Worm (Caenorhabditis elegans) whole organism, L4 larva: ENCODE results near the gene npr-40.

ENCODE experiments used
- F10B5.3 ChIP-seq: sonication (generic microtip); optimal IDR thresholded peaks from 2 replicates; lab custom pipeline; 2016; ENCODE audit warnings: mild to moderate bottlenecking, missing genetic modification characterization, missing compliant biosample characterization
- F26F4.8 ChIP-seq: fragments of 200-800 bp; sonication (Bioruptor generic); conservative IDR thresholded peaks from 2 replicates; pipeline ENCODE4 v1.3.6; 2022; ENCODE audit warnings: missing genetic modification characterization, missing compliant biosample characterization
- F49E8.2 ChIP-seq: sonication (generic microtip); optimal IDR thresholded peaks from 2 replicates; lab custom pipeline; 2016; ENCODE audit warnings: missing compliant biosample characterization, mild to moderate bottlenecking, missing genetic modification characterization, borderline replicate concordance
- R02D3.7 ChIP-seq: fragments of 150-350 bp; sonication (generic microtip); optimal IDR thresholded peaks from 3 replicates; lab custom pipeline; 2014; ENCODE audit warnings: missing biosample characterization, missing genetic modification characterization
- T26A8.4 ChIP-seq: fragments of 200-800 bp; sonication (Bioruptor generic); IDR thresholded peaks from 2 replicates; pipeline ENCODE4 v1.3.6; 2022; ENCODE audit warnings: missing genetic modification characterization, missing compliant biosample characterization
- aly-2 ChIP-seq: sonication (generic microtip); optimal IDR thresholded peaks from 2 replicates; lab custom pipeline; 2018; ENCODE audit warnings: missing biosample characterization, missing genetic modification characterization
- arid-1 ChIP-seq: fragments of 200-800 bp; sonication (Bioruptor generic); conservative IDR thresholded peaks from 2 replicates; pipeline ENCODE4 v1.3.6; 2022; ENCODE audit warnings: missing genetic modification reagents, missing genetic modification characterization, missing compliant biosample characterization
- attf-4 ChIP-seq: sonication (generic microtip); optimal IDR thresholded peaks from 3 replicates; lab custom pipeline; 2017; ENCODE audit warnings: missing biosample characterization, missing genetic modification characterization
- ceh-20 ChIP-seq: fragments of 200-800 bp; sonication (Bioruptor generic); IDR thresholded peaks from 2 replicates; pipeline ENCODE4 v1.3.6; 2022; ENCODE audit warnings: missing genetic modification reagents, missing genetic modification characterization, missing compliant biosample characterization
- ceh-28 ChIP-seq: fragments of 150-350 bp; optimal IDR thresholded peaks from 2 replicates; lab custom pipeline; 2014; ENCODE audit warnings: missing biosample characterization, missing genetic modification reagents, missing genetic modification characterization
- daf-19 ChIP-seq: fragments of 200-800 bp; sonication (Bioruptor generic); conservative IDR thresholded peaks from 2 replicates; pipeline ENCODE4 v1.3.6; 2022; ENCODE audit warnings: missing genetic modification characterization, missing compliant biosample characterization
- dpl-1 ChIP-seq: fragments of 150-350 bp; optimal IDR thresholded peaks from 2 replicates; lab custom pipeline; 2014; ENCODE audit warnings: missing biosample characterization, missing genetic modification reagents, missing genetic modification characterization
- gei-8 ChIP-seq: fragments of 200-800 bp; sonication (Bioruptor generic); optimal IDR thresholded peaks from 2 replicates; lab custom pipeline; 2018; ENCODE audit warnings: mild to moderate bottlenecking, missing genetic modification characterization, missing compliant biosample characterization
- hmg-1.1 ChIP-seq: fragments of 200-800 bp; sonication (Bioruptor generic); IDR thresholded peaks from 2 replicates; pipeline ENCODE4 v1.3.6; 2022; ENCODE audit warnings: missing genetic modification reagents, missing genetic modification characterization, missing compliant biosample characterization
- lin-1 ChIP-seq: fragments of 200-800 bp; sonication (Bioruptor generic); IDR thresholded peaks from 2 replicates; pipeline ENCODE4 v1.3.6; 2022; ENCODE audit warnings: missing genetic modification reagents, missing genetic modification characterization, missing compliant biosample characterization
- lir-3 ChIP-seq: sonication (generic microtip); optimal IDR thresholded peaks from 2 replicates; lab custom pipeline; 2016; ENCODE audit warnings: mild to moderate bottlenecking, missing genetic modification characterization, missing compliant biosample characterization
- madf-9 ChIP-seq: fragments of 200-800 bp; sonication (Bioruptor generic); conservative IDR thresholded peaks from 2 replicates; pipeline ENCODE4 v1.3.6; 2022; ENCODE audit warnings: missing genetic modification reagents, missing genetic modification characterization, missing compliant biosample characterization
- mdt-29 ChIP-seq: fragments of 200-800 bp; sonication (Bioruptor generic); IDR thresholded peaks from 2 replicates; pipeline ENCODE4 v1.3.6; 2022; ENCODE audit warnings: missing genetic modification reagents, missing genetic modification characterization, missing compliant biosample characterization
- mep-1 ChIP-seq: fragments of 150-350 bp; sonication (generic microtip); optimal IDR thresholded peaks from 3 replicates; lab custom pipeline; 2014; ENCODE audit warnings: missing biosample characterization, missing genetic modification characterization
- mes-2 ChIP-seq: sonication (generic microtip); optimal IDR thresholded peaks from 2 replicates; lab custom pipeline; 2016; ENCODE audit warnings: missing genotype, mild to moderate bottlenecking, missing genetic modification characterization, missing compliant biosample characterization; ENCODE audit not compliant: poor library complexity, severe bottlenecking
- nhr-41 ChIP-seq: fragments of 200-800 bp; sonication (Bioruptor generic); IDR thresholded peaks from 2 replicates; pipeline ENCODE4 v1.3.6; 2022; ENCODE audit warnings: missing genetic modification reagents, missing genetic modification characterization, missing compliant biosample characterization
- nhr-42 ChIP-seq: fragments of 200-800 bp; sonication (Bioruptor generic); IDR thresholded peaks from 2 replicates; pipeline ENCODE4 v1.3.6; 2022; ENCODE audit warnings: missing genetic modification characterization, missing compliant biosample characterization
- zag-1 ChIP-seq: fragments of 150-350 bp; optimal IDR thresholded peaks from 2 replicates; lab custom pipeline; 2014; ENCODE audit warnings: missing biosample characterization, missing genetic modification characterization

The npr-40 gene

ce11 chrX:14970221-14970801, 51.7 kb downstream of the npr-40 start, which contains the start of the genes flwr-1 and tbc-1 (continued):
- no peak for TF ChIP-seq arid-1 (GFP tag; lab: Robert Waterston, UW)
- no peak for TF ChIP-seq nhr-41 (GFP tag; lab: Robert Waterston, UW)
- TF ChIP-seq T26A8.4 (GFP tag; lab: Robert Waterston, UW), result no peak
- no peak for TF ChIP-seq R02D3.7 (tag; lab: Kevin White, UChicago)
- TF ChIP-seq hmg-1.1 (GFP tag; lab: Robert Waterston, UW), result peak; percentile 60; the same call in 1 of the 2 replicates
- peak; percentile 35 for TF ChIP-seq ceh-28 (tag; lab: Kevin White, UChicago)

- TF ChIP-seq mes-2 (tag; lab: Kevin White, UChicago), result no peak
- TF ChIP-seq daf-19 (GFP tag; lab: Robert Waterston, UW), result no peak
- TF ChIP-seq F49E8.2 (tag; lab: Kevin White, UChicago), result no peak
- no peak for TF ChIP-seq attf-4
- TF ChIP-seq ceh-28 (tag; lab: Kevin White, UChicago), result no peak
- TF ChIP-seq zag-1, result no peak
- TF ChIP-seq mdt-29 (GFP tag; lab: Robert Waterston, UW), result no peak
- no peak for TF ChIP-seq lin-1 (GFP tag; lab: Robert Waterston, UW)
- TF ChIP-seq F26F4.8 (GFP tag; lab: Robert Waterston, UW), result no peak
- TF ChIP-seq ceh-20 (GFP tag; lab: Robert Waterston, UW), result no peak
- TF ChIP-seq lir-3, result no peak
- TF ChIP-seq madf-9 (GFP tag; lab: Robert Waterston, UW), result no peak
- no peak for TF ChIP-seq aly-2
- no peak for TF ChIP-seq gei-8 (GFP tag; lab: Kevin White, UChicago)
- no peak for TF ChIP-seq F10B5.3
- TF ChIP-seq dpl-1 (GFP tag; lab: Kevin White, UChicago), result no peak
- TF ChIP-seq nhr-42, result no peak
- TF ChIP-seq mep-1 (tag; lab: Kevin White, UChicago), result no peak
Measured at ce11 chrX:14973085-14973484, 54.4 kb downstream of the npr-40 start.
